Fruit fly (Drosophila melanogaster): ENCODE measurements around the gene RpS14b.

The RpS14b gene

DNA sequence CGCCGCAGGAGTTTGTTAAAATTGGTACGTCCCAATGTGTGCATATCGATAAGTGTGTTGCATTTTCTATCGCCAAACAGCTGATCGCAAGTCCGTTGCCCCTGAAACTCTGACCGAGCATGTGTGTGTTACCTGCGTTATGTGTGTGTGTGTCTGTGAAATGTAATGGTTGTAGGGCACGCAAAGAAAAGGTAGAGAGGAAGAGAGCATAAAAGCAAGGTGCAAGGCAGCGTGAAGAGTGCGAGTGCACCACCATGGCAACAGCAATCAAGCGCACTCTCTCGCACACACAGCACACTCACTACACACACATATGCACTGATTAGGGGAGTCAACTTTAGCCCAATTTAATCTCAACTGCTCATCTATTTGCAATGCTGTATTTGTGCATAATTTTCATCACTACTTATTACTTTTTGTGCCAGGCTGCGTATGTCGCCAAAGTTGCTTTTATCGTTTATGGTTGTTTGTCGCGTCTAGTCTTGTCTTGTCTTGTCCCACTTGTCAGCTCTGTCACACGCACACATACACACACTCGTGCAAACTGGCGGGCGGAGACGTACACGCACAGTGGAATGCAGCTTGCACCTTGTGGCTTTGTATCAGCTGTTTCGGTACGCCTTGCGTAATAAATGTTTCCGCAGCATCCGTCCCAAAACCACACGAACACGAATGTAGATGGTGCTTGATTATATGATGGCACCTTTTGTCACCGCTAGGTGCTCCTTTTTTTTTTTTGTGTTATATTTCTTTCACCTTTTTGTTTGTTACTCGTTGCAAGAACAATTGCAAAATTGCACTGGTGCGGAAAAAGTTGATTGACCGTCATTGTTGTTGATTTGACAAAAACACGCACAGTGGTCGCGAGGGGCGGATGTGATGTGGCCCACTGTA, 3.1 kb downstream of the RpS14b start (continued):
- TF ChIP-seq esn (GFP tag; optimal IDR thresholded peaks at IDR 0.05) = peak; percentile 90
- peak; percentile 72 for TF ChIP-seq spab (GFP tag; optimal IDR thresholded peaks at IDR 0.05)
- TF ChIP-seq dsx (GFP tag; optimal IDR thresholded peaks at IDR 0.05; ENCODE audit: poor library complexity, severe bottlenecking) = peak; percentile 56
- peak; percentile 78 for TF ChIP-seq CG11762 (GFP tag; optimal IDR thresholded peaks at IDR 0.05; ENCODE audit: insufficient read depth)
- peak; percentile 64 to 75 for TF ChIP-seq ss (GFP tag; optimal IDR thresholded peaks at IDR 0.05)
- TF ChIP-seq Met (GFP tag; optimal IDR thresholded peaks at IDR 0.05) = peak; percentile 89
- peak; percentile 91 for TF ChIP-seq topi (GFP tag; optimal IDR thresholded peaks at IDR 0.05)
- TF ChIP-seq Sox15 (GFP tag; optimal IDR thresholded peaks at IDR 0.05) = peak; percentile 80
- TF ChIP-seq Smox (GFP tag; optimal IDR thresholded peaks at IDR 0.05) = peak; percentile 82
- TF ChIP-seq Eip75B (GFP tag; optimal IDR thresholded peaks at IDR 0.05) = peak; percentile 84
- TF ChIP-seq net (GFP tag; optimal IDR thresholded peaks at IDR 0.05) = peak; percentile 81
- TF ChIP-seq fd85E (GFP tag; optimal IDR thresholded peaks at IDR 0.05) = peak; percentile 42
- peak; percentile 61 for TF ChIP-seq Blimp-1 (GFP tag; optimal IDR thresholded peaks at IDR 0.05)
- TF ChIP-seq CG8119 (GFP tag; IDR thresholded peaks at IDR 0.05) = peak; percentile 87
- no peak for TF ChIP-seq Eip93F (GFP tag; optimal IDR thresholded peaks at IDR 0.05)
- TF ChIP-seq acj6 (GFP tag; optimal IDR thresholded peaks at IDR 0.05) = peak; percentile 78
- peak; percentile 80 for TF ChIP-seq CG8632 (GFP tag; optimal IDR thresholded peaks at IDR 0.05)
- TF ChIP-seq CG34406 (GFP tag; optimal IDR thresholded peaks at IDR 0.05) = peak; percentile 78
- TF ChIP-seq CG11294 (GFP tag; IDR thresholded peaks at IDR 0.05) = peak; percentile 81
- no peak for TF ChIP-seq CG9139 (GFP tag; optimal IDR thresholded peaks at IDR 0.05)

DNA sequence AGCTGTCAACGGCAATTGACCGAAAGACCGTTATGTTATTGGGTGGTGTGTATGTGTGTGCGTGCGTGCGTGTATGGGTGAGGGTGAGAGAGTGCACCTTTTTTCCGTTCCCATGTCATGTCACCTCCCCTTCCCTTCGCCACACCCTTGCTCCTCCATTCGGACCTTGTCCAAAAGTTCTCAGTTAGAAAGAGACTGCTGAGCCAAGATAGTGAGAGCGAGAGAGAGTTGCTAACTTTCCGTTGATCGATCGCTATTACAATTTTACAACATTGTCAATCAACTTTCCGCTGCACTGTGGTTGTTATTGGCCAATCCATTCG, 3.7 kb downstream of the RpS14b start:
- TF ChIP-seq CG6276 (GFP tag; optimal IDR thresholded peaks at IDR 0.05) (no peak), pdm3 (GFP tag; optimal IDR thresholded peaks at IDR 0.05) (no peak), Eip78C (GFP tag) (peak; percentile 62), esn (GFP tag; optimal IDR thresholded peaks at IDR 0.05) (peak; percentile 45), Eip75B (GFP tag; optimal IDR thresholded peaks at IDR 0.05) (peak; percentile 36), cyc (GFP tag; optimal IDR thresholded peaks at IDR 0.05) (no peak), svp (GFP tag) (peak; percentile 51), CG6163 (GFP tag; IDR thresholded peaks at IDR 0.05) (0 out of 3 replicates have a peak, but pooled peaks have one; percentile 4), CG6808 (GFP tag; optimal IDR thresholded peaks at IDR 0.05) (no peak), spab (GFP tag; optimal IDR thresholded peaks at IDR 0.05) (no peak), Blimp-1 (GFP tag; optimal IDR thresholded peaks at IDR 0.05) (no peak)

DNA sequence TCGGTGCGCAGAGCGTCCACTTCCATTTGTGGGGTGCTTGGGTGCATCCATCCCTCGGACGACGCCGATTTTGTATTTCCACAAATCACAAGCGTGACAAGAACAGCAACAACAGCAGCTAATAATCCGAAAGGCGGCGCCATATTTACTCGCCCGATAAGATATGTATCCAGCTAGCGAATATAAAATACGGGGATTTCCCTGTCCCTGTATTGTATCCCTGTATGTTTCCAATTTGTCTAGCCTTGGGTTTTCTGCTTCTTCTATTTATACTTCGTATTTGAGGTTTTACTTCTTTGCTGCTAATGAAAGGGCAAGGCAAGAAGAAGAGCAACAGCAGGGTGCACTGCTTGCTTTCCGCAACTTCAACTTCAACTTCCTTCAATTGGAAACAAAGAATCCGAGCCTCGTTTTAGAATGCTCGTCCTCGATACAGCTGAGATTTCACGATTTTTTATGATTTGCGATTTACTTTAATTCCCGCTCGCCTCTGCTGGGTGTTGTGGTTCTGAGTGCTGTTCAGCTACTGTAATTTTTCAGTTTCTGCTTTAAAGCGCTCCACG, 9.5 kb downstream of the RpS14b start:
- TF ChIP-seq CG15336 (GFP tag; IDR thresholded peaks at IDR 0.05) = no peak
- TF ChIP-seq topi (GFP tag; optimal IDR thresholded peaks at IDR 0.05) = no peak
- no peak for TF ChIP-seq CG6808 (GFP tag; optimal IDR thresholded peaks at IDR 0.05)
- TF ChIP-seq lz (GFP tag; optimal IDR thresholded peaks at IDR 0.05) = no peak
- no peak for TF ChIP-seq CG6854 (GFP tag; optimal IDR thresholded peaks at IDR 0.05)
- TF ChIP-seq OdsH (GFP tag; optimal IDR thresholded peaks at IDR 0.05) = no peak
- TF ChIP-seq fd59A (GFP tag; optimal IDR thresholded peaks at IDR 0.05) = no peak
- TF ChIP-seq Met (GFP tag; optimal IDR thresholded peaks at IDR 0.05) = no peak
- TF ChIP-seq CG6792 (GFP tag; optimal IDR thresholded peaks at IDR 0.05) = no peak
- no peak for TF ChIP-seq Blimp-1 (GFP tag; optimal IDR thresholded peaks at IDR 0.05)
- no peak for TF ChIP-seq CG3919 (GFP tag; optimal IDR thresholded peaks at IDR 0.05)
- TF ChIP-seq CG6163 (GFP tag; IDR thresholded peaks at IDR 0.05) = no peak
- no peak for TF ChIP-seq CG32006 (GFP tag; optimal IDR thresholded peaks at IDR 0.05)
